Worm (Caenorhabditis elegans) whole organism, L1 larva: ENCODE measurements around the gene Y54G2A.57.

Experiments
- C04F5.9 ChIP-seq: sonication (generic microtip); optimal IDR thresholded peaks from 2 replicates; lab custom pipeline; 2016; ENCODE audit warnings: missing genetic modification characterization, missing compliant biosample characterization
- C34B4.2 ChIP-seq: sonication (generic microtip); optimal IDR thresholded peaks from 2 replicates; lab custom pipeline; 2017; ENCODE audit warnings: mild to moderate bottlenecking, missing genetic modification characterization, missing compliant biosample characterization
- Y116A8C.19 ChIP-seq: sonication (generic microtip); optimal IDR thresholded peaks from 2 replicates; lab custom pipeline; 2016; ENCODE audit warnings: missing compliant biosample characterization, missing genetic modification characterization, borderline replicate concordance
- ceh-63 ChIP-seq: fragments of 200-800 bp; sonication (Bioruptor generic); optimal IDR thresholded peaks from 2 replicates; lab custom pipeline; 2018; ENCODE audit warnings: mild to moderate bottlenecking, missing genetic modification characterization, missing compliant biosample characterization
- ceh-82 ChIP-seq, 3 experiments: fragments of 150-350 bp in 1 of 3; sonication (generic microtip) in 2 of 3; optimal IDR thresholded peaks; 2 replicates each; lab custom pipeline; 2014 to 2017; ENCODE audit warnings: missing biosample characterization in 3 of 3, missing genetic modification characterization in 3 of 3
- ceh-90 ChIP-seq: sonication (generic microtip); optimal IDR thresholded peaks from 2 replicates; lab custom pipeline; 2016; ENCODE audit warnings: missing genetic modification characterization, missing compliant biosample characterization
- dpl-1 ChIP-seq, 3 experiments: fragments of 150-350 bp in 2 of 3; sonication (generic microtip) in 1 of 3; optimal IDR thresholded peaks; 2 replicates each; lab custom pipeline; 2014 to 2017; ENCODE audit warnings: missing biosample characterization in 3 of 3, missing genetic modification characterization in 3 of 3, missing genetic modification reagents in 3 of 3
- dsc-1 ChIP-seq: sonication (generic microtip); optimal IDR thresholded peaks from 2 replicates; lab custom pipeline; 2016; ENCODE audit warnings: mild to moderate bottlenecking, missing genetic modification characterization, missing compliant biosample characterization
- efl-3 ChIP-seq: fragments of 200-800 bp; sonication (Bioruptor generic); optimal IDR thresholded peaks from 2 replicates; lab custom pipeline; 2018; ENCODE audit warnings: mild to moderate bottlenecking, missing genetic modification characterization, missing compliant biosample characterization
- egl-13 ChIP-seq: sonication (generic microtip); optimal IDR thresholded peaks from 2 replicates; lab custom pipeline; 2016; ENCODE audit warnings: missing genotype, missing genetic modification reagents, missing genetic modification characterization, missing compliant biosample characterization
- egl-27 ChIP-seq, 2 experiments: fragments of 150-350 bp in 1 of 2; sonication (generic microtip); optimal IDR thresholded peaks; 3 replicates each; lab custom pipeline; 2017 to 2018; ENCODE audit warnings: missing biosample characterization in 2 of 2, missing genetic modification characterization in 2 of 2, missing genetic modification reagents in 2 of 2
- elt-2 ChIP-seq: sonication (generic microtip); optimal IDR thresholded peaks from 2 replicates; lab custom pipeline; 2016; ENCODE audit warnings: missing genetic modification characterization, mild to moderate bottlenecking, inconsistent platforms, missing compliant biosample characterization, missing genetic modification reagents
- elt-3 ChIP-seq, 6 experiments: fragments of 150-350 bp in 1 of 6; sonication (generic microtip); optimal IDR thresholded peaks; 2 replicates each; lab custom pipeline; 2017 to 2018; ENCODE audit warnings: missing biosample characterization in 6 of 6, missing genetic modification characterization in 6 of 6, inconsistent platforms in 1 of 6
- fkh-10 ChIP-seq: sonication (generic microtip); optimal IDR thresholded peaks from 2 replicates; lab custom pipeline; 2017; ENCODE audit warnings: missing biosample characterization, missing genetic modification reagents, missing genetic modification characterization
- fkh-4 ChIP-seq: sonication (generic microtip); optimal IDR thresholded peaks from 2 replicates; lab custom pipeline; 2016; ENCODE audit warnings: missing compliant biosample characterization, missing genetic modification characterization, borderline replicate concordance
- fkh-8 ChIP-seq: sonication (generic microtip); optimal IDR thresholded peaks from 2 replicates; lab custom pipeline; 2016; ENCODE audit warnings: mild to moderate bottlenecking, missing genetic modification characterization, missing compliant biosample characterization
- fos-1 ChIP-seq: fragments of 150-350 bp; optimal IDR thresholded peaks from 2 replicates; lab custom pipeline; 2014; ENCODE audit warnings: missing biosample characterization, missing genetic modification characterization
- grh-1 ChIP-seq: fragments of 200-800 bp; sonication (Bioruptor generic); IDR thresholded peaks from 2 replicates; pipeline ENCODE4 v1.3.6; 2022; ENCODE audit warnings: missing genetic modification reagents, missing genetic modification characterization, missing compliant biosample characterization
- hlh-4 ChIP-seq: sonication (generic microtip); optimal IDR thresholded peaks from 2 replicates; lab custom pipeline; 2016; ENCODE audit warnings: mild to moderate bottlenecking, missing genetic modification characterization, missing compliant biosample characterization
- irx-1 ChIP-seq: sonication (generic microtip); optimal IDR thresholded peaks from 2 replicates; lab custom pipeline; 2016; ENCODE audit warnings: missing genetic modification characterization, missing compliant biosample characterization
- isw-1 ChIP-seq: fragments of 200-800 bp; sonication (Bioruptor generic); IDR thresholded peaks from 2 replicates; pipeline ENCODE4 v1.3.6; 2022; ENCODE audit warnings: missing genetic modification characterization, missing compliant biosample characterization
- jun-1 ChIP-seq: fragments of 150-350 bp; optimal IDR thresholded peaks from 2 replicates; lab custom pipeline; 2014; ENCODE audit warnings: missing biosample characterization, missing genetic modification reagents, missing genetic modification characterization
- lin-35 ChIP-seq, 2 experiments: fragments of 150-350 bp; optimal IDR thresholded peaks; 2 replicates each; lab custom pipeline; 2014; ENCODE audit warnings: missing biosample characterization in 2 of 2, missing genetic modification characterization in 2 of 2, missing genetic modification reagents in 2 of 2
- lin-39 ChIP-seq: fragments of 150-350 bp; optimal IDR thresholded peaks from 2 replicates; lab custom pipeline; 2014; ENCODE audit warnings: missing biosample characterization, missing genetic modification reagents, missing genetic modification characterization
- lir-3 ChIP-seq: sonication (generic microtip); optimal IDR thresholded peaks from 2 replicates; lab custom pipeline; 2016; ENCODE audit warnings: mild to moderate bottlenecking, missing genetic modification characterization, moderate library complexity, missing compliant biosample characterization; ENCODE audit not compliant: poor library complexity
- lsy-2 ChIP-seq, 2 experiments: fragments of 150-350 bp; optimal IDR thresholded peaks; 2 replicates each; lab custom pipeline; 2014; ENCODE audit warnings: missing biosample characterization in 2 of 2, missing genetic modification characterization in 2 of 2
- mdl-1 ChIP-seq, 2 experiments: fragments of 150-350 bp; optimal IDR thresholded peaks; 2 replicates each; lab custom pipeline; 2014 to 2017; ENCODE audit warnings: missing biosample characterization in 2 of 2, missing genetic modification characterization in 2 of 2, inconsistent platforms in 1 of 2
- mep-1 ChIP-seq: fragments of 150-350 bp; optimal IDR thresholded peaks from 2 replicates; lab custom pipeline; 2014; ENCODE audit warnings: missing biosample characterization, missing genetic modification characterization
- nhr-11 ChIP-seq: fragments of 150-350 bp; optimal IDR thresholded peaks from 2 replicates; lab custom pipeline; 2014; ENCODE audit warnings: missing biosample characterization, missing genetic modification characterization
- nhr-19 ChIP-seq: fragments of 200-800 bp; sonication (Bioruptor generic); conservative IDR thresholded peaks from 2 replicates; pipeline ENCODE4 v1.3.6; 2022; ENCODE audit warnings: missing genetic modification characterization, missing compliant biosample characterization
- nhr-28 ChIP-seq: fragments of 150-350 bp; optimal IDR thresholded peaks from 2 replicates; lab custom pipeline; 2014; ENCODE audit warnings: missing biosample characterization, missing genetic modification characterization
- nhr-76 ChIP-seq: sonication (generic microtip); optimal IDR thresholded peaks from 2 replicates; lab custom pipeline; 2017; ENCODE audit warnings: missing biosample characterization, missing genetic modification characterization
- nhr-77 ChIP-seq: fragments of 150-350 bp; optimal IDR thresholded peaks from 2 replicates; lab custom pipeline; 2014; ENCODE audit warnings: missing biosample characterization, missing genetic modification characterization
- nhr-84 ChIP-seq: sonication (generic microtip); optimal IDR thresholded peaks from 2 replicates; lab custom pipeline; 2017; ENCODE audit warnings: missing biosample characterization, missing genetic modification characterization
- nhr-85 ChIP-seq: sonication (generic microtip); peaks from one replicate; lab custom pipeline; 2016; ENCODE audit warnings: missing genetic modification characterization, inconsistent platforms, missing compliant biosample characterization
- nhr-90 ChIP-seq: sonication (generic microtip); optimal IDR thresholded peaks from 2 replicates; lab custom pipeline; 2016; ENCODE audit warnings: mild to moderate bottlenecking, missing genetic modification characterization, missing compliant biosample characterization; ENCODE audit not compliant: poor library complexity
- pag-3 ChIP-seq: sonication (generic microtip); optimal IDR thresholded peaks from 2 replicates; lab custom pipeline; 2017; ENCODE audit warnings: missing genetic modification characterization, mild to moderate bottlenecking, missing compliant biosample characterization, antibody characterized with exemption, borderline replicate concordance; ENCODE audit not compliant: insufficient read depth
- pax-3 ChIP-seq: fragments of 200-800 bp; sonication (Bioruptor generic); optimal IDR thresholded peaks from 2 replicates; lab custom pipeline; 2018; ENCODE audit warnings: mild to moderate bottlenecking, missing genetic modification characterization, moderate library complexity, missing compliant biosample characterization
- pqm-1 ChIP-seq: sonication (generic microtip); optimal IDR thresholded peaks from 3 replicates; lab custom pipeline; 2017; ENCODE audit warnings: missing biosample characterization, missing genetic modification characterization
- rnt-1 ChIP-seq: sonication (generic microtip); optimal IDR thresholded peaks from 2 replicates; lab custom pipeline; 2016; ENCODE audit warnings: mild to moderate bottlenecking, missing genetic modification characterization, moderate library complexity, missing compliant biosample characterization
- skn-1 ChIP-seq: fragments of 150-350 bp; optimal IDR thresholded peaks from 2 replicates; lab custom pipeline; 2014; ENCODE audit warnings: missing biosample characterization, missing genetic modification characterization
- snpc-4 ChIP-seq: fragments of 150-350 bp; optimal IDR thresholded peaks from 2 replicates; lab custom pipeline; 2014; ENCODE audit warnings: missing biosample characterization, missing genetic modification characterization
- snu-23 ChIP-seq: sonication (generic microtip); optimal IDR thresholded peaks from 2 replicates; lab custom pipeline; 2016; ENCODE audit warnings: missing genetic modification characterization, missing compliant biosample characterization
- sox-4 ChIP-seq: sonication (generic microtip); optimal IDR thresholded peaks from 2 replicates; lab custom pipeline; 2016; ENCODE audit warnings: missing genetic modification characterization, missing compliant biosample characterization
- sptf-1 ChIP-seq: fragments of 150-350 bp; optimal IDR thresholded peaks from 2 replicates; lab custom pipeline; 2014; ENCODE audit warnings: missing biosample characterization, missing genetic modification characterization
- unc-62 ChIP-seq: fragments of 150-350 bp; optimal IDR thresholded peaks from 2 replicates; lab custom pipeline; 2014; ENCODE audit warnings: missing biosample characterization, missing genetic modification reagents, missing genetic modification characterization
- unc-86 ChIP-seq: sonication (generic microtip); optimal IDR thresholded peaks from 2 replicates; lab custom pipeline; 2016; ENCODE audit warnings: missing genetic modification characterization, missing compliant biosample characterization
- vab-15 ChIP-seq: sonication (generic microtip); optimal IDR thresholded peaks from 2 replicates; lab custom pipeline; 2017; ENCODE audit warnings: missing genotype, mild to moderate bottlenecking, missing genetic modification characterization, missing compliant biosample characterization
- xbp-1 ChIP-seq: sonication (generic microtip); optimal IDR thresholded peaks from 2 replicates; lab custom pipeline; 2016; ENCODE audit warnings: missing genetic modification characterization, missing compliant biosample characterization
- ztf-11 ChIP-seq, 2 experiments: sonication (generic microtip); optimal IDR thresholded peaks; 2 replicates each; lab custom pipeline; 2016 to 2017; ENCODE audit warnings: missing genetic modification characterization in 2 of 2, missing biosample characterization in 1 of 2, missing compliant biosample characterization in 1 of 2
- ztf-4 ChIP-seq: fragments of 150-350 bp; optimal IDR thresholded peaks from 2 replicates; lab custom pipeline; 2014; ENCODE audit warnings: missing biosample characterization, missing genetic modification characterization

Gene Y54G2A.57

ce11 chrIV:2993278-2993899 lies 23.6 kb downstream of the Y54G2A.57 start (continued):
- TF ChIP-seq nhr-19 (GFP tag; lab: Robert Waterston, UW) (peak; percentile 68), skn-1 (tag; lab: Kevin White, UChicago) (peak; percentile 50), dpl-1 (GFP tag; optimal IDR thresholded peaks at IDR 0.05; lab: Kevin White, UChicago) (peak in 1 of 3 experiments; percentile 12), ztf-11 (tag; optimal IDR thresholded peaks at IDR 0.05; lab: Kevin White, UChicago) (no peak), sox-4 (tag; lab: Kevin White, UChicago) (no peak), elt-2 (tag; lab: Kevin White, UChicago) (no peak), efl-3 (GFP tag; lab: Kevin White, UChicago) (no peak), rnt-1 (peak; percentile 66), sptf-1 (no peak), ceh-63 (GFP tag; lab: Kevin White, UChicago) (peak; percentile 32), nhr-84 (tag; lab: Kevin White, UChicago) (no peak), dsc-1 (tag; lab: Kevin White, UChicago) (no peak), vab-15 (tag; lab: Kevin White, UChicago) (no peak), irx-1 (peak; percentile 54), Y116A8C.19 (tag; lab: Kevin White, UChicago) (no peak), egl-13 (tag; lab: Kevin White, UChicago) (peak; percentile 14), lir-3 (tag; lab: Kevin White, UChicago) (peak; percentile 14), C04F5.9 (no peak), isw-1 (GFP tag; lab: Robert Waterston, UW) (peak; percentile 53), fos-1 (tag; lab: Kevin White, UChicago) (no peak), nhr-90 (no peak), xbp-1 (tag; lab: Kevin White, UChicago) (no peak), grh-1 (no peak), ceh-90 (tag; lab: Kevin White, UChicago) (no peak), lsy-2 (tag; optimal IDR thresholded peaks at IDR 0.05; lab: Kevin White, UChicago) (peak; percentile 54 to 64), C34B4.2 (no peak), unc-62 (GFP tag; lab: Kevin White, UChicago) (no peak), hlh-4 (tag; lab: Kevin White, UChicago) (no peak), pag-3 (no peak), elt-3 (tag; optimal IDR thresholded peaks at IDR 0.05; lab: Kevin White, UChicago) (no peak), nhr-11 (tag; lab: Kevin White, UChicago) (no peak), nhr-85 (tag; lab: Kevin White, UChicago) (peak; percentile 73), nhr-76 (tag; lab: Kevin White, UChicago) (no peak), fkh-4 (peak; percentile 25), fkh-10 (GFP tag; lab: Kevin White, UChicago) (peak; percentile 59), mep-1 (peak; percentile 39), jun-1 (tag; lab: Kevin White, UChicago) (no peak), pax-3 (tag; lab: Kevin White, UChicago) (peak; percentile 78), nhr-77 (tag; lab: Kevin White, UChicago) (no peak), lin-35 (GFP tag; optimal IDR thresholded peaks at IDR 0.05; lab: Kevin White, UChicago) (peak; percentile 3 to 62), fkh-8 (tag; lab: Kevin White, UChicago) (peak; percentile 94)

ce11 chrIV:2994883-2995282 lies 25.1 kb downstream of the Y54G2A.57 start:
- no peak for TF ChIP-seq egl-13 (tag; lab: Kevin White, UChicago)
- TF ChIP-seq snpc-4, result no peak
- TF ChIP-seq unc-86 (tag; lab: Kevin White, UChicago), result no peak
- TF ChIP-seq snu-23 (GFP tag; lab: Kevin White, UChicago), result peak; percentile 56
- no peak for TF ChIP-seq ztf-4 (tag; lab: Kevin White, UChicago)
- no peak for TF ChIP-seq nhr-84 (tag; lab: Kevin White, UChicago)
- TF ChIP-seq nhr-28 (tag; lab: Kevin White, UChicago), result no peak
- TF ChIP-seq lin-39, result no peak
- TF ChIP-seq pag-3, result no peak
- peak in 1 of 3 experiments; percentile 9 for TF ChIP-seq ceh-82 (tag; optimal IDR thresholded peaks at IDR 0.05; lab: Kevin White, UChicago)
- no peak for TF ChIP-seq mdl-1 (tag; optimal IDR thresholded peaks at IDR 0.05; lab: Kevin White, UChicago)
- no peak for TF ChIP-seq grh-1
- TF ChIP-seq ztf-11 (tag; optimal IDR thresholded peaks at IDR 0.05; lab: Kevin White, UChicago), result no peak
- TF ChIP-seq fkh-8 (tag; lab: Kevin White, UChicago), result no peak
- no peak for TF ChIP-seq Y116A8C.19 (tag; lab: Kevin White, UChicago)
- no peak for TF ChIP-seq nhr-76 (tag; lab: Kevin White, UChicago)
- no peak for TF ChIP-seq pqm-1 (tag; lab: Kevin White, UChicago)
- no peak for TF ChIP-seq egl-27 (tag; optimal IDR thresholded peaks at IDR 0.05; lab: Kevin White, UChicago)
- no peak for TF ChIP-seq efl-3 (GFP tag; lab: Kevin White, UChicago)
- TF ChIP-seq xbp-1 (tag; lab: Kevin White, UChicago), result no peak
